Fruit fly (Drosophila melanogaster): ENCODE results near the gene CG13895.
A peak's percentile ranks its signal among the peaks of the same experiment; 100 is the strongest.

Gene CG13895

DNA sequence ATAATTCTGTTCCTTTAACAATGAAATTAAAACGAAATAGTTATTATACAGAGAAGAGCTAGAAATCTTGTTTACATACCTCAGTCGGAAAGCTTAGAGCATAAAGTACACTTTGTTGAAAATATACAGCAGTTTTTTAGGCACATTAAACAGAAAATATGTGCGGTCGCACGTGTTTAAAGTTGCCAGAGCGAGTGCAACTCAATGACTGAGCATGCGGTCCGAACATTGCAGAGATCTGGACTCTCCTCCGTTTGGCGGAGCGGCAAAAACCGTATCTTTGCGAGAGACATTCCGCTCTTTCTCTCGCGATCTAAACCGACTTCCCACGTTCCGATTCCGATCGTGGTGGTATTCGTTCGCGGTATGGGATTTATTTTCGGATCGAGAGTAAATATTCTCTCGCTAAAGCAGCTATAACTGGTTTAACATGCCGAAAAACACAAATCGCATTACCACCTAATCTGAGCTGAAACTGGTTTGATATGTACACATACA is at the start of gene CG13895 (continued):
- TF ChIP-seq net (GFP tag; optimal IDR thresholded peaks at IDR 0.05) (no peak), CG10631 (GFP tag; optimal IDR thresholded peaks at IDR 0.05) (no peak), Ets21C (GFP tag; optimal IDR thresholded peaks at IDR 0.05) (no peak), CG8632 (GFP tag; optimal IDR thresholded peaks at IDR 0.05) (no peak), CG10669 (GFP tag; optimal IDR thresholded peaks at IDR 0.05) (no peak), CG6792 (GFP tag; optimal IDR thresholded peaks at IDR 0.05) (no peak), Eip75B (GFP tag; optimal IDR thresholded peaks at IDR 0.05) (no peak)

DNA sequence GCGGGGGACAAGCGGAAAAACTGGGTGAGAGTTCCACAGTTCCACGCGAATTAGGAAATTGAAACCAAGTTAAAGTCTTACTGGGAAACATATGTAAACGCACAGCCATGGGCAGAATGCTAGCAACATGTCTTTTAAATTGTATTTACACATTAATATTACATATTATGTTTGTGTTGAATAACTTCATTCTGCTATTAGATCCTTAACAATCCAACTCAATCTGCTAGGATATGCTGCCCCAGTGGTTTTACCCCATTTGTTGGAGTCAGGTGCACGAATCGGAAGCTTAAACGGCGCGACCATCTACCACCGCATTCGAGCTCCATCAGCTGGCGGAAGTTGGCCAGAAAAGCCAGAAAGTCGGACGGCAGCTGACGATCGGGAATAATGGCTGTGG is 48.4 kb upstream of the CG13895 start:
- TF ChIP-seq CG6163 (GFP tag; IDR thresholded peaks at IDR 0.05) (peak; percentile 65), Sox102F (GFP tag; optimal IDR thresholded peaks at IDR 0.05) (no peak), CG7368 (GFP tag; optimal IDR thresholded peaks at IDR 0.05) (no peak), CG3032 (tag; optimal IDR thresholded peaks at IDR 0.05) (no peak), svp (GFP tag) (no peak), Hr39 (GFP tag; optimal IDR thresholded peaks at IDR 0.05) (no peak), CG3919 (GFP tag; optimal IDR thresholded peaks at IDR 0.05) (peak; percentile 24), CG31627 (GFP tag; optimal IDR thresholded peaks at IDR 0.05) (no peak), acj6 (GFP tag; optimal IDR thresholded peaks at IDR 0.05) (peak; percentile 21), CG11294 (GFP tag; IDR thresholded peaks at IDR 0.05) (peak; percentile 32), achi (GFP tag; optimal IDR thresholded peaks at IDR 0.05) (peak; percentile 8), salr (GFP tag; optimal IDR thresholded peaks at IDR 0.05) (no peak), CG6276 (GFP tag; optimal IDR thresholded peaks at IDR 0.05) (peak; percentile 76), CG11902 (GFP tag; optimal IDR thresholded peaks at IDR 0.05) (no peak), CG1621 (tag; optimal IDR thresholded peaks at IDR 0.05) (no peak), CG6854 (GFP tag; optimal IDR thresholded peaks at IDR 0.05) (no peak), dsx (GFP tag; optimal IDR thresholded peaks at IDR 0.05; ENCODE audit: poor library complexity, severe bottlenecking) (no peak), CG15336 (GFP tag; IDR thresholded peaks at IDR 0.05) (peak; percentile 87), Lpt (GFP tag; optimal IDR thresholded peaks at IDR 0.05) (peak; percentile 37), Smox (GFP tag; optimal IDR thresholded peaks at IDR 0.05) (no peak), CG6792 (GFP tag; optimal IDR thresholded peaks at IDR 0.05) (no peak), eg (GFP tag; IDR thresholded peaks at IDR 0.05) (peak; percentile 88), Hr4 (GFP tag; optimal IDR thresholded peaks at IDR 0.05) (peak; percentile 81), fkh (GFP tag; optimal IDR thresholded peaks at IDR 0.05) (no peak), Eip75B (GFP tag; optimal IDR thresholded peaks at IDR 0.05) (peak; percentile 2), Ets21C (GFP tag; optimal IDR thresholded peaks at IDR 0.05) (no peak), CG8319 (GFP tag; optimal IDR thresholded peaks at IDR 0.05) (no peak), Eip93F (GFP tag; optimal IDR thresholded peaks at IDR 0.05) (no peak), CG8119 (GFP tag; IDR thresholded peaks at IDR 0.05) (peak; percentile 85), Ets96B (tag; optimal IDR thresholded peaks at IDR 0.05) (no peak), CG34406 (GFP tag; optimal IDR thresholded peaks at IDR 0.05) (no peak), CG16779 (tag; optimal IDR thresholded peaks at IDR 0.05) (no peak), OdsH (GFP tag; optimal IDR thresholded peaks at IDR 0.05) (peak; percentile 49), Hr38 (GFP tag; optimal IDR thresholded peaks at IDR 0.05) (no peak), fd59A (GFP tag; optimal IDR thresholded peaks at IDR 0.05) (no peak), CG11762 (GFP tag; optimal IDR thresholded peaks at IDR 0.05; ENCODE audit: insufficient read depth) (no peak), CG9139 (GFP tag; optimal IDR thresholded peaks at IDR 0.05) (no peak), CG32006 (GFP tag; optimal IDR thresholded peaks at IDR 0.05) (peak; percentile 82), CG8632 (GFP tag; optimal IDR thresholded peaks at IDR 0.05) (no peak), Met (GFP tag; optimal IDR thresholded peaks at IDR 0.05) (peak; percentile 5), esn (GFP tag; optimal IDR thresholded peaks at IDR 0.05) (no peak), net (GFP tag; optimal IDR thresholded peaks at IDR 0.05) (peak; percentile 10), Blimp-1 (GFP tag; optimal IDR thresholded peaks at IDR 0.05) (no peak), CG10631 (GFP tag; optimal IDR thresholded peaks at IDR 0.05) (peak; percentile 12), topi (GFP tag; optimal IDR thresholded peaks at IDR 0.05) (no peak), pdm3 (GFP tag; optimal IDR thresholded peaks at IDR 0.05) (peak; percentile 37), Eip78C (GFP tag) (peak; percentile 36), CG6808 (GFP tag; optimal IDR thresholded peaks at IDR 0.05) (no peak), Gug (GFP tag; IDR thresholded peaks at IDR 0.05) (peak; percentile 54)
